8 worm cellular contexts compared by ENCODE assay signal in the genomic region with DNA sequence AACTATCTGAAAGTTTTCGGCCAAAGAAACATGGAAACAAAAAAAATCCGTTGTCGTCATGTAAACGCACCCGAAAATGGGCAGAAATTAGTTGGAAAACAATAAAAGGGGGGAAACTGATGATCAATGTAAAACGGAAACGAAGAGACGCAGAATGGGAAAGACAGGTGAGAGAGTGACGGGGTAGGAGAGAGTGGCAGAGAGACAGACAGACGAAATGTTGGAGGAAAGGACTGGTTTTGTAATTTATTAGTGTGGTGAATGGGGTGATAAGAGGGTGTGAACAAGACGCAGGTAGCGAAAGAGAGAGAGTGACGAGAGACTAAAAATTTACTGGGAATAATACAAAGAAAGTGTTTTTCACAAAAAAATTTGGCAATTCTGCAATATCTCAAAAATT.
TF ChIP-seq lines count a peak whose summit lies in the region.

No protein-coding gene starts in this region.

TF ChIP-seq in whole organism, L1 larva, 84 proteins besides CTCF, POLR2A, EP300 and RAD21 (continues in another document):
- TF ChIP-seq hlh-17 (GFP tag; optimal IDR thresholded peaks at IDR 0.05; lab: Kevin White, UChicago; ENCODE audit: borderline replicate concordance): no peak
- TF ChIP-seq tlp-1 (tag; optimal IDR thresholded peaks at IDR 0.05; lab: Kevin White, UChicago): no peak
- TF ChIP-seq xbp-1 (tag; optimal IDR thresholded peaks at IDR 0.05; lab: Kevin White, UChicago): peak; percentile 50
- TF ChIP-seq pqm-1 (tag; optimal IDR thresholded peaks at IDR 0.05; lab: Kevin White, UChicago): no peak
- peak; percentile 1 to 63 (median 35) for TF ChIP-seq dpl-1 (GFP tag; optimal IDR thresholded peaks at IDR 0.05; lab: Kevin White, UChicago)
- peak; percentile 22 for TF ChIP-seq hpl-2 (GFP tag; optimal IDR thresholded peaks at IDR 0.05; lab: Kevin White, UChicago)
- peak; percentile 74 to 80 for TF ChIP-seq lsy-2 (tag; optimal IDR thresholded peaks at IDR 0.05; lab: Kevin White, UChicago)
- TF ChIP-seq efl-1 (optimal IDR thresholded peaks at IDR 0.05; lab: Kevin White, UChicago): peak; percentile 79 to 80
- TF ChIP-seq efl-1 (GFP tag; optimal IDR thresholded peaks at IDR 0.05 in 1 of 2; lab: Kevin White, UChicago): peak; percentile 30 to 95
- no peak for TF ChIP-seq ceh-8 (GFP tag; optimal IDR thresholded peaks at IDR 0.05; lab: Kevin White, UChicago)

TF ChIP-seq in whole organism, L2 larva, 48 proteins besides CTCF, POLR2A, EP300 and RAD21 (continues in another document):
- TF ChIP-seq ZK546.5 (tag; optimal IDR thresholded peaks at IDR 0.05; lab: Kevin White, UChicago): no peak
- TF ChIP-seq elt-3 (tag; optimal IDR thresholded peaks at IDR 0.05; lab: Kevin White, UChicago): no peak
- TF ChIP-seq ceh-82 (tag; optimal IDR thresholded peaks at IDR 0.05; lab: Kevin White, UChicago): no peak
- no peak for TF ChIP-seq zag-1 (tag; optimal IDR thresholded peaks at IDR 0.05; lab: Kevin White, UChicago)
- TF ChIP-seq dmd-4 (tag; optimal IDR thresholded peaks at IDR 0.05; lab: Kevin White, UChicago): no peak
- TF ChIP-seq ama-1 (optimal IDR thresholded peaks at IDR 0.05; lab: Kevin White, UChicago): no peak
- TF ChIP-seq unc-62 (GFP tag; optimal IDR thresholded peaks at IDR 0.05; lab: Kevin White, UChicago): no peak
- TF ChIP-seq C34F6.9 (tag; optimal IDR thresholded peaks at IDR 0.05; lab: Kevin White, UChicago): peak; percentile 74
- peak; percentile 89 for TF ChIP-seq gmeb-1 (tag; optimal IDR thresholded peaks at IDR 0.05; lab: Kevin White, UChicago)
- peak; percentile 2 for TF ChIP-seq Y55F3AM.14 (GFP tag; optimal IDR thresholded peaks at IDR 0.05; lab: Kevin White, UChicago)
- TF ChIP-seq nhr-77 (tag; optimal IDR thresholded peaks at IDR 0.05; lab: Kevin White, UChicago): no peak

TF ChIP-seq in whole organism, L3 larva, 47 proteins besides CTCF, POLR2A, EP300 and RAD21 (continues in another document):
- TF ChIP-seq fkh-10 (GFP tag; optimal IDR thresholded peaks at IDR 0.05; lab: Kevin White, UChicago) (no peak), ceh-28 (tag; optimal IDR thresholded peaks at IDR 0.05; lab: Kevin White, UChicago) (peak; percentile 80), skn-1 (tag; optimal IDR thresholded peaks at IDR 0.05; lab: Kevin White, UChicago) (peak; percentile 55), jun-1 (tag; optimal IDR thresholded peaks at IDR 0.05; lab: Kevin White, UChicago) (peak; percentile 84), ZK546.5 (tag; optimal IDR thresholded peaks at IDR 0.05; lab: Kevin White, UChicago) (no peak), pha-4 (tag; optimal IDR thresholded peaks at IDR 0.05; lab: Kevin White, UChicago) (peak; percentile 76), egl-5 (tag; optimal IDR thresholded peaks at IDR 0.05; lab: Kevin White, UChicago) (peak; percentile 96), nhr-43 (tag; optimal IDR thresholded peaks at IDR 0.05; lab: Kevin White, UChicago; ENCODE audit: poor library complexity, severe bottlenecking) (peak; percentile 74), eor-1 (tag; optimal IDR thresholded peaks at IDR 0.05; lab: Kevin White, UChicago) (no peak), ceh-16 (tag; optimal IDR thresholded peaks at IDR 0.05; lab: Kevin White, UChicago) (no peak), nfya-1 (tag; optimal IDR thresholded peaks at IDR 0.05; lab: Kevin White, UChicago; ENCODE audit: insufficient read depth) (peak; percentile 73)

TF ChIP-seq in whole organism, L4 larva, 104 proteins besides CTCF, POLR2A, EP300 and RAD21 (continues in another document):
- TF ChIP-seq pqm-1 (tag; optimal IDR thresholded peaks at IDR 0.05; lab: Kevin White, UChicago) (peak; percentile 83), F26F4.8 (GFP tag; conservative IDR thresholded peaks at IDR 0.05; lab: Robert Waterston, UW) (no peak), Y48G9A.11 (GFP tag; IDR thresholded peaks at IDR 0.05; lab: Robert Waterston, UW) (no peak), spr-3 (GFP tag; optimal IDR thresholded peaks at IDR 0.05; lab: Kevin White, UChicago) (no peak), lin-1 (GFP tag; IDR thresholded peaks at IDR 0.05; lab: Robert Waterston, UW) (peak; percentile 98), spr-1 (tag; optimal IDR thresholded peaks at IDR 0.05; lab: Kevin White, UChicago) (no peak), php-3 (GFP tag; IDR thresholded peaks at IDR 0.05; lab: Robert Waterston, UW) (peak; percentile 99), Y75B8A.6 (GFP tag; IDR thresholded peaks at IDR 0.05; lab: Robert Waterston, UW) (no peak), madf-9 (GFP tag; conservative IDR thresholded peaks at IDR 0.05; lab: Robert Waterston, UW) (no peak), fkh-10 (GFP tag; optimal IDR thresholded peaks at IDR 0.05; lab: Kevin White, UChicago) (no peak), skn-1 (tag; optimal IDR thresholded peaks at IDR 0.05; lab: Kevin White, UChicago) (no peak), dmd-8 (GFP tag; IDR thresholded peaks at IDR 0.05; lab: Robert Waterston, UW) (no peak)

TF ChIP-seq in whole organism, early embryonic, 17 proteins besides CTCF, POLR2A, EP300 and RAD21:
- TF ChIP-seq tbx-37 (GFP tag; conservative IDR thresholded peaks at IDR 0.05; lab: Robert Waterston, UW): peak; percentile 43; the same call in 1 of the 2 replicates
- TF ChIP-seq ets-7 (tag; optimal IDR thresholded peaks at IDR 0.05; lab: Kevin White, UChicago): no peak
- no peak for TF ChIP-seq flt-1 (GFP tag; IDR thresholded peaks at IDR 0.05; lab: Robert Waterston, UW)
TF ChIP-seq in whole organism, early embryonic: peak in this region for 1.

TF ChIP-seq in whole organism, late embryonic, 69 proteins besides CTCF, POLR2A, EP300 and RAD21 (continues in another document):
- TF ChIP-seq unc-3 (GFP tag; conservative IDR thresholded peaks at IDR 0.05; lab: Robert Waterston, UW) (no peak), unc-3 (tag; optimal IDR thresholded peaks at IDR 0.05; lab: Kevin White, UChicago) (no peak), K09A11.1 (tag; optimal IDR thresholded peaks at IDR 0.05; lab: Kevin White, UChicago; ENCODE audit: insufficient read depth) (no peak), ceh-34 (tag; optimal IDR thresholded peaks at IDR 0.05; lab: Kevin White, UChicago) (no peak), hlh-30 (tag; optimal IDR thresholded peaks at IDR 0.05; lab: Kevin White, UChicago; ENCODE audit: insufficient read depth) (no peak), ets-4 (tag; optimal IDR thresholded peaks at IDR 0.05; lab: Kevin White, UChicago) (peak; percentile 55), lim-6 (tag; optimal IDR thresholded peaks at IDR 0.05; lab: Kevin White, UChicago) (no peak), ceh-19 (GFP tag; optimal IDR thresholded peaks at IDR 0.05; lab: Kevin White, UChicago) (no peak), hlh-6 (tag; optimal IDR thresholded peaks at IDR 0.05; lab: Kevin White, UChicago) (no peak), dve-1 (tag; optimal IDR thresholded peaks at IDR 0.05; lab: Kevin White, UChicago) (peak; percentile 15), elt-2 (tag; optimal IDR thresholded peaks at IDR 0.05; lab: Kevin White, UChicago) (peak; percentile 83), unc-55 (GFP tag; optimal IDR thresholded peaks at IDR 0.05; lab: Kevin White, UChicago) (peak; percentile 91), Y22D7AL.16 (tag; optimal IDR thresholded peaks at IDR 0.05; lab: Kevin White, UChicago) (no peak), pha-2 (tag; optimal IDR thresholded peaks at IDR 0.05; lab: Kevin White, UChicago) (no peak), pha-4 (tag; optimal IDR thresholded peaks at IDR 0.05; lab: Kevin White, UChicago) (no peak)

TF ChIP-seq in whole organism, mixed stage, embryonic, 35 proteins besides CTCF, POLR2A, EP300 and RAD21 (continues in another document):
- TF ChIP-seq flh-1 (GFP tag; optimal IDR thresholded peaks at IDR 0.05; lab: Kevin White, UChicago) (no peak), ceh-43 (GFP tag; optimal IDR thresholded peaks at IDR 0.05; lab: Kevin White, UChicago) (no peak), blmp-1 (tag; optimal IDR thresholded peaks at IDR 0.05; lab: Kevin White, UChicago) (no peak), sptf-1 (tag; optimal IDR thresholded peaks at IDR 0.05; lab: Kevin White, UChicago) (no peak), sem-2 (GFP tag; optimal IDR thresholded peaks at IDR 0.05; lab: Kevin White, UChicago) (no peak), pha-4 (tag; optimal IDR thresholded peaks at IDR 0.05; lab: Kevin White, UChicago) (peak; percentile 13), nhr-2 (tag; optimal IDR thresholded peaks at IDR 0.05; lab: Kevin White, UChicago) (no peak), nhr-237 (tag; optimal IDR thresholded peaks at IDR 0.05; lab: Kevin White, UChicago) (peak; percentile 74), mls-2 (tag; optimal IDR thresholded peaks at IDR 0.05; lab: Kevin White, UChicago) (no peak), hlh-1 (tag; optimal IDR thresholded peaks at IDR 0.05; lab: Kevin White, UChicago) (peak; percentile 10), drap-1 (GFP tag; optimal IDR thresholded peaks at IDR 0.05; lab: Kevin White, UChicago) (peak; percentile 36), ces-1 (GFP tag; optimal IDR thresholded peaks at IDR 0.05; lab: Kevin White, UChicago) (no peak), nhr-76 (tag; optimal IDR thresholded peaks at IDR 0.05; lab: Kevin White, UChicago) (no peak), ztf-11 (tag; optimal IDR thresholded peaks at IDR 0.05; lab: Kevin White, UChicago) (no peak), mab-5 (tag; optimal IDR thresholded peaks at IDR 0.05; lab: Kevin White, UChicago) (peak; percentile 79), lin-32 (GFP tag; optimal IDR thresholded peaks at IDR 0.05; lab: Kevin White, UChicago) (no peak)

TF ChIP-seq in whole organism, young adult, 124 proteins besides CTCF, POLR2A, EP300 and RAD21 (continues in another document):
- peak; percentile 96 for TF ChIP-seq hmg-1.2 (GFP tag; IDR thresholded peaks at IDR 0.05; lab: Robert Waterston, UW)
- TF ChIP-seq mel-28 (tag; optimal IDR thresholded peaks at IDR 0.05; lab: Kevin White, UChicago; ENCODE audit: borderline replicate concordance): no peak
- TF ChIP-seq C17E4.6 (GFP tag; IDR thresholded peaks at IDR 0.05; lab: Robert Waterston, UW): no peak
- no peak for TF ChIP-seq hmg-20 (GFP tag; IDR thresholded peaks at IDR 0.05; lab: Robert Waterston, UW)
- no peak for TF ChIP-seq Y53F4B.3 (GFP tag; IDR thresholded peaks at IDR 0.05; lab: Robert Waterston, UW)
- TF ChIP-seq pbrm-1 (GFP tag; IDR thresholded peaks at IDR 0.05; lab: Robert Waterston, UW): peak; percentile 55; the same call in 1 of the 2 replicates
- no peak for TF ChIP-seq ztf-18 (tag; optimal IDR thresholded peaks at IDR 0.05; lab: Kevin White, UChicago)
- TF ChIP-seq nfya-2 (GFP tag; IDR thresholded peaks at IDR 0.05; lab: Robert Waterston, UW): no peak
- TF ChIP-seq ets-4 (GFP tag; optimal IDR thresholded peaks at IDR 0.05; lab: Kevin White, UChicago): peak; percentile 1
- no peak for TF ChIP-seq Y79H2A.3 (GFP tag; conservative IDR thresholded peaks at IDR 0.05; lab: Robert Waterston, UW)
- TF ChIP-seq lin-40 (tag; optimal IDR thresholded peaks at IDR 0.05; lab: Kevin White, UChicago): no peak
- TF ChIP-seq Y53G8AR.9 (GFP tag; conservative IDR thresholded peaks at IDR 0.05; lab: Robert Waterston, UW): no peak
- peak; percentile 66 for TF ChIP-seq egrh-3 (GFP tag; IDR thresholded peaks at IDR 0.05; lab: Robert Waterston, UW)
- TF ChIP-seq akir-1 (GFP tag; optimal IDR thresholded peaks at IDR 0.05; lab: Kevin White, UChicago): no peak
- TF ChIP-seq dpl-1 (GFP tag; optimal IDR thresholded peaks at IDR 0.05; lab: Kevin White, UChicago): no peak
- peak; percentile 34 for TF ChIP-seq tbp1 (GFP tag; optimal IDR thresholded peaks at IDR 0.05; lab: Kevin White, UChicago)
- no peak for TF ChIP-seq cebp-1 (GFP tag; IDR thresholded peaks at IDR 0.05; lab: Robert Waterston, UW)
- TF ChIP-seq cebp-1 (tag; optimal IDR thresholded peaks at IDR 0.05; lab: Kevin White, UChicago): peak; percentile 61
